Fruit fly (Drosophila melanogaster) whole organism, embryonic: ENCODE data around the gene Hrd3.

Source experiments
- CG14965 ChIP-seq: fragments of 200-800 bp; sonication (Bioruptor generic); optimal IDR thresholded peaks from 2 replicates; lab custom pipeline; 2016; ENCODE audit warnings: missing biosample characterization, missing genetic modification characterization, borderline replicate concordance
- Hmr ChIP-seq: fragments of 200-800 bp; sonication (Bioruptor generic); optimal IDR thresholded peaks from 3 replicates; lab custom pipeline; 2017; ENCODE audit warnings: mild to moderate bottlenecking, missing biosample characterization, missing genetic modification reagents, missing genetic modification characterization
- jigr1 ChIP-seq: fragments of 200-800 bp; sonication (Bioruptor generic); IDR thresholded peaks from 3 replicates; pipeline ENCODE4 v1.3.6; 2022; ENCODE audit warnings: missing biosample characterization, missing genetic modification characterization

dm6 chr3R:23787632-23787960 is 29.2 kb upstream of the Hrd3 start:
- TF ChIP-seq jigr1 (no peak), CG14965 (no peak), Hmr (GFP tag; lab: Kevin White, UChicago) (no peak)
